Fruit fly (Drosophila melanogaster): ENCODE results near the gene epsilonCOP.

epsilonCOP gene

dm6 chr2L:6479226-6479906, 9.5 kb upstream of the epsilonCOP start (continued):
- TF ChIP-seq danr (GFP tag; IDR thresholded peaks at IDR 0.05), result no peak
- TF ChIP-seq ac (GFP tag; optimal IDR thresholded peaks at IDR 0.05), result no peak
- no peak for TF ChIP-seq vnd (GFP tag; IDR thresholded peaks at IDR 0.05; ENCODE audit: partially characterized antibody)
- no peak for TF ChIP-seq CG14965 (GFP tag; optimal IDR thresholded peaks at IDR 0.05; ENCODE audit: borderline replicate concordance)
- no peak for TF ChIP-seq mld (GFP tag; IDR thresholded peaks at IDR 0.05; ENCODE audit: partially characterized antibody)
- no peak for TF ChIP-seq CG8290 (GFP tag; optimal IDR thresholded peaks at IDR 0.05)
- TF ChIP-seq CG8290 (tag; optimal IDR thresholded peaks at IDR 0.05), result peak; percentile 46 to 83
- TF ChIP-seq CG9727 (GFP tag; optimal IDR thresholded peaks at IDR 0.05), result peak; percentile 23
- no peak for TF ChIP-seq Oli (tag; optimal IDR thresholded peaks at IDR 0.05)
- peak; percentile 66 for TF ChIP-seq CG15601 (tag; optimal IDR thresholded peaks at IDR 0.05)
- TF ChIP-seq lab (GFP tag; optimal IDR thresholded peaks at IDR 0.05), result peak; percentile 80
- peak; percentile 20 for TF ChIP-seq Atf3 (GFP tag; optimal IDR thresholded peaks at IDR 0.05)
- TF ChIP-seq wek (GFP tag; optimal IDR thresholded peaks at IDR 0.05), result peak; percentile 72
- no peak for TF ChIP-seq zen (tag; optimal IDR thresholded peaks at IDR 0.05)
- no peak for TF ChIP-seq CG7271 (tag; optimal IDR thresholded peaks at IDR 0.05)
- TF ChIP-seq bab2 (GFP tag; optimal IDR thresholded peaks at IDR 0.05), result no peak
- no peak for TF ChIP-seq ewg (GFP tag; optimal IDR thresholded peaks at IDR 0.05)
- no peak for TF ChIP-seq D (optimal IDR thresholded peaks at IDR 0.05)
- peak; percentile 20 for TF ChIP-seq D (GFP tag; optimal IDR thresholded peaks at IDR 0.05)
- no peak for TF ChIP-seq CG3995 (GFP tag; optimal IDR thresholded peaks at IDR 0.05)
- no peak for TF ChIP-seq Max (GFP tag; optimal IDR thresholded peaks at IDR 0.05)
- peak; percentile 27; the same call in 1 of the 2 replicates for TF ChIP-seq slbo (GFP tag; IDR thresholded peaks at IDR 0.05)
- TF ChIP-seq CG17568 (GFP tag; optimal IDR thresholded peaks at IDR 0.05), result peak; percentile 75
- peak; percentile 67 for TF ChIP-seq pfk (GFP tag; optimal IDR thresholded peaks at IDR 0.05)
- TF ChIP-seq D19B (GFP tag; optimal IDR thresholded peaks at IDR 0.05), result no peak
- TF ChIP-seq Mad (GFP tag; optimal IDR thresholded peaks at IDR 0.05), result no peak
- peak; percentile 50; the same call in 1 of the 2 replicates for TF ChIP-seq CG6689 (GFP tag; IDR thresholded peaks at IDR 0.05)
- peak; percentile 41 for TF ChIP-seq Hey (tag; optimal IDR thresholded peaks at IDR 0.05)
- TF ChIP-seq CG7556 (GFP tag; optimal IDR thresholded peaks at IDR 0.05), result peak; percentile 33
- TF ChIP-seq Gsc (GFP tag; IDR thresholded peaks at IDR 0.05), result no peak
- peak; percentile 19; the same call in 1 of the 2 replicates for TF ChIP-seq Rfx (GFP tag; IDR thresholded peaks at IDR 0.05)
- no peak for TF ChIP-seq Hr51 (GFP tag; optimal IDR thresholded peaks at IDR 0.05)
- TF ChIP-seq Adf1 (GFP tag; IDR thresholded peaks at IDR 0.05), result peak; percentile 69
- TF ChIP-seq zen2 (GFP tag; IDR thresholded peaks at IDR 0.05; ENCODE audit: partially characterized antibody), result no peak
- TF ChIP-seq CG4328 (GFP tag; optimal IDR thresholded peaks at IDR 0.05), result peak; percentile 72
- TF ChIP-seq ERR (GFP tag; optimal IDR thresholded peaks at IDR 0.05), result no peak
- no peak for TF ChIP-seq Aef1 (GFP tag; IDR thresholded peaks at IDR 0.05)
- no peak for TF ChIP-seq CG30431 (GFP tag; optimal IDR thresholded peaks at IDR 0.05)
- TF ChIP-seq chinmo (GFP tag; IDR thresholded peaks at IDR 0.05; ENCODE audit: partially characterized antibody), result peak; percentile 68; the same call in 1 of the 4 replicates
- peak; percentile 72 for TF ChIP-seq CG15514 (GFP tag; optimal IDR thresholded peaks at IDR 0.05)
- no peak for TF ChIP-seq CG8388 (GFP tag; optimal IDR thresholded peaks at IDR 0.05)
- TF ChIP-seq CG33213 (GFP tag; optimal IDR thresholded peaks at IDR 0.05), result no peak
- TF ChIP-seq gcm2 (GFP tag; optimal IDR thresholded peaks at IDR 0.05), result no peak
- TF ChIP-seq fu2 (GFP tag; optimal IDR thresholded peaks at IDR 0.05), result peak; percentile 24
- no peak for TF ChIP-seq CG2889 (GFP tag; IDR thresholded peaks at IDR 0.05)
- peak; percentile 13; the same call in 1 of the 2 replicates for TF ChIP-seq CG13287 (GFP tag; IDR thresholded peaks at IDR 0.05; ENCODE audit: partially characterized antibody)
- no peak for TF ChIP-seq CG11093 (GFP tag; IDR thresholded peaks at IDR 0.05)
- TF ChIP-seq CG5180 (GFP tag; optimal IDR thresholded peaks at IDR 0.05), result peak; percentile 44
- no peak for TF ChIP-seq Dfd (GFP tag; optimal IDR thresholded peaks at IDR 0.05)

Measured in whole organism, embryonic.